Worm (Caenorhabditis elegans) whole organism, L3 larva: ENCODE data around the gene bigr-1.

ENCODE experiments used
- ama-1 ChIP-seq: fragments of 150-350 bp; optimal IDR thresholded peaks from 2 replicates; lab custom pipeline; 2018
- ceh-16 ChIP-seq: sonication (generic microtip); optimal IDR thresholded peaks from 2 replicates; lab custom pipeline; 2017; ENCODE audit warnings: missing biosample characterization, missing genetic modification characterization
- fkh-10 ChIP-seq: sonication (generic microtip); optimal IDR thresholded peaks from 2 replicates; lab custom pipeline; 2017; ENCODE audit warnings: missing biosample characterization, missing genetic modification reagents, missing genetic modification characterization
- mdl-1 ChIP-seq: fragments of 150-350 bp; optimal IDR thresholded peaks from 2 replicates; lab custom pipeline; 2014; ENCODE audit warnings: missing biosample characterization, missing genetic modification characterization
- nhr-25 ChIP-seq: sonication (generic microtip); optimal IDR thresholded peaks from 2 replicates; lab custom pipeline; 2017; ENCODE audit warnings: missing biosample characterization, missing genetic modification characterization
- unc-62 ChIP-seq: fragments of 150-350 bp; sonication (generic microtip); optimal IDR thresholded peaks from 4 replicates; lab custom pipeline; 2014; ENCODE audit warnings: missing biosample characterization, missing genetic modification reagents, missing genetic modification characterization
- ztf-4 ChIP-seq: fragments of 150-350 bp; optimal IDR thresholded peaks from 2 replicates; lab custom pipeline; 2014; ENCODE audit warnings: missing biosample characterization, missing genetic modification characterization

- no peak for TF ChIP-seq ceh-16 (tag; lab: Kevin White, UChicago)
- TF ChIP-seq ztf-4: no peak
- no peak for TF ChIP-seq fkh-10 (GFP tag; lab: Kevin White, UChicago)
- TF ChIP-seq mdl-1 (tag; lab: Kevin White, UChicago): no peak
- TF ChIP-seq nhr-25: no peak
- no peak for TF ChIP-seq ama-1
- TF ChIP-seq unc-62 (GFP tag; lab: Kevin White, UChicago): no peak
Observed at ce11 chrII:11184757-11185341, 3.4 kb downstream of the bigr-1 start, which contains the start of gene lir-3.
